Worm (Caenorhabditis elegans) whole organism, dauer: ENCODE measurements around the gene F32H5.4.

Source experiments
- unc-62 ChIP-seq: sonication (generic microtip); optimal IDR thresholded peaks from 2 replicates; lab custom pipeline; 2017; ENCODE audit warnings: missing biosample characterization, missing genetic modification reagents, missing genetic modification characterization

Gene F32H5.4

DNA sequence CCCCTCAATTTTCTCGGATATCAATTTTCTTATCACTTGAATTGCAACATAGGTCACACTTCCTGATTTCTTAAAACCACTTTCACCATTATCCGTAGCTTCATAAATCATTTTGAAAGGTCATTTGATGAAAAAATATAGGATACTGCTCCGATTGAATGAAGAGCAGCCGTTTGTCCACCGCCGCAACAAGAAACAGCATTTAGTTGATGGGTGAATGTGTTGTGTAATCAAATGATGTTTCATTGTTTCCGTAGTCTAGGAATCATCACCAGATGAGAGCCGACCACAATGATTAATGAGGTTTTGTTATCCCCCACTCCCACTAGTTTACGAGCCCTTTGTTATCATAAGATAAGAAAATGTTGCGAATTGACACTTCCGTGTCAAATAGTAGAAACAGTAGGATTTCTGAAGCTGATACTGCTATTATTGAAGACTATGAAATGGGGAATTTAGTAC, 14.5 kb upstream of the F32H5.4 start, which contains the start of gene twk-43:
TSS of gene twk-43 (plus strand) at position 412 of the 462 bp plus-strand sequence.
- TF ChIP-seq unc-62 (GFP tag; lab: Kevin White, UChicago): no peak

DNA sequence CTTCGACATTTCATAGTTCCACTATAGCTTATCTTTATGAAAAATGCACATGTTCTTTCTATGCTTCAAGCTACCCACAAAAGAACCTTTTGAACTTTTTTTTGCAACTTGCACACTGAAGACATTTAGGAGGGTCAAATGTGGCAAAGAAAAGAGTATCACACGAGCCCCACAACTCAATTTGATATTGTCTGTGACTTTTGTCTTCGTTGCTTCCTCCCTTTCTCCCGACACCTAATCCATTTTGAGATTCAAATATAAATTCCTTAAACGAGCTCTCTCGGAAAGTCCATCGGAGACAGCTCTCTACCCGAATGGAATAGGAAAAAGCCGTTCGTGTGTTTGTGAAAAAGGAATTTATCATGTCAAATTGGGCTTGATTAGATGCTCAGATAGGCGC, 10.1 kb upstream of the F32H5.4 start:
- no peak for TF ChIP-seq unc-62 (GFP tag; lab: Kevin White, UChicago)

DNA sequence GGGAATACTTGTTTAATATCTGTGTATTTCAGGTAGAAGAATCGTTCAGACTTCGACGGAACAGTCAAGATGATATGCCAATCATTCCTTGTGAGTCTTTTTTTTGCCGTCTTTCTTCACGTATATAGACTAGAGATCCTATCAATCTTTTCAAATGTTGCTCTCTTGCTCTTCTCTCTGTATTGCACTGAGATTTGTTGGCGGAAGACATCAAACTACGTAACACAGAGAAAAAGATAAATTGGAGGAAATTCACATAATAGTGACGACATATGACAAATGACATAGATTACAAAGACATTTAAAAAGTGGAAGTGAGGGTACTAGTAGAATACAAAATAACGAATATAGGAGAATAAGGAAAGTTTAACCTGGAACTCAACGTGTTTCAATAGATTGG, 8.6 kb upstream of the F32H5.4 start:
- no peak for TF ChIP-seq unc-62 (GFP tag; lab: Kevin White, UChicago)

DNA sequence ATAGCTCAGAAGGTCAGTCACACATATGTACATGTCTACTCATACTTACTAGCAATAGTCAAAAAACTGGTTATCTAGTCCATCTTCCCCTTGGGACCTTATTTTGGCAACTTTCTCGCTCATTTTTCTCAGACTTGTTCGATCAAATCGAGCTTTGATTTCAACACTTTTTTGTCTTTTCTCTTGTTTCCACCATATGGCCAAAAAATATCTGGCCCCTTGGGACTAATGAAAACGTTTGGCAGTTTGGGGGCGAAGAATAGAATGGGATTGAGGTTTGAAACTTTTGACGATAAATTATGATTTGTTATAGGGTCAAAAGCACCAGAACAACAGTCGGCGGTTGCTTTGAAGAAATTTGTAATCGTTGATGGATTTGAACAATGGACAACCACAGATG, 7.9 kb upstream of the F32H5.4 start:
- no peak for TF ChIP-seq unc-62 (GFP tag; lab: Kevin White, UChicago)

DNA sequence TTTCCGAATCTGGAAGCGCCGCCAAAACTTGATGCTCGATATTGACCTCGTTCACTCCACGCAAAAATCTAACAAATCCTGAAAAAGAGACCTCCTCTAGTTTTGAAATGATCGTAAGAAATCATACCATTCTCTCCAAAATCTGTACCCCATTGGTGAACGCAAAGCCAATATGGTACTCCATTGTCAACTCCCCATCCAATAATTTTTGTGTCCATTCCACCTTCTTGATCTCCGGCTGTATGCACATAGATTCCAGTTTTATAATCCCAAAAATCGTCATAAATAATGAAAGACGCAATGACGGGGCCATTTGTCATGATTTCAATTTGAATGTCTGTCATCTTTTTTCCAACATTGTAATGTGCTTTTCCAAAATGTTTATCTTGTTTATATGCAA, 4.1 kb upstream of the F32H5.4 start:
- no peak for TF ChIP-seq unc-62 (GFP tag; lab: Kevin White, UChicago)

DNA sequence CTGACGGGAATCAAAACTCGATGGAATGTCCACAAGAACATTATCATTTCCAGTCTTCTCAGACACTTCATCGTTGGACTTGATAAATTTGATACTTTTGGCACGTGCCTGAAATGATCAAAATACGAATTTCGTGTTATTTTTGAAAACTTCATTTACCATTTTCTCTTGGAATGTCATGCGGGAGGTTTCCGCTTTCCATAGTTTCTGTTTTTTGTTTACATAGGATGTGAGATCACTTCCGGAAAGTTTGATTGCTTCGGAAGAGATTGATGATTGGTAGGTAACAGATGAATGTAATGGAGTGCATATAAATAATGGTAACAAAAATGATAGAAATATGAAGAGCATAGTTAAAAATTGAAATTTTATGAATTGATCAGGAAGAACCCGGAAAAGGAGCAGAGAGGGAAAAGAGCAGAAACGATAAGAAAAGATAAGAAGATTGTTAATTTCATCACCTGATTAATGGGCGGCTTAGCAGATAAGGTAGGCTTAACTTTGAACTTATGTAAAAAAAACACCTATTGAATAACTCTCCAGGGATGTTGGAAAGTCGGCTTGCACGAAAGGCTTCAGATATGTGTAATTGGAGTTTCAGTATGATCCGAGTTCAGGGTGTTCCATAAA, 2.6 kb upstream of the F32H5.4 start, which contains the start of gene F32H5.1:
TSS of gene F32H5.1 (minus strand) at position 386 of the 630 bp plus-strand sequence.
- TF ChIP-seq unc-62 (GFP tag; lab: Kevin White, UChicago): no peak

DNA sequence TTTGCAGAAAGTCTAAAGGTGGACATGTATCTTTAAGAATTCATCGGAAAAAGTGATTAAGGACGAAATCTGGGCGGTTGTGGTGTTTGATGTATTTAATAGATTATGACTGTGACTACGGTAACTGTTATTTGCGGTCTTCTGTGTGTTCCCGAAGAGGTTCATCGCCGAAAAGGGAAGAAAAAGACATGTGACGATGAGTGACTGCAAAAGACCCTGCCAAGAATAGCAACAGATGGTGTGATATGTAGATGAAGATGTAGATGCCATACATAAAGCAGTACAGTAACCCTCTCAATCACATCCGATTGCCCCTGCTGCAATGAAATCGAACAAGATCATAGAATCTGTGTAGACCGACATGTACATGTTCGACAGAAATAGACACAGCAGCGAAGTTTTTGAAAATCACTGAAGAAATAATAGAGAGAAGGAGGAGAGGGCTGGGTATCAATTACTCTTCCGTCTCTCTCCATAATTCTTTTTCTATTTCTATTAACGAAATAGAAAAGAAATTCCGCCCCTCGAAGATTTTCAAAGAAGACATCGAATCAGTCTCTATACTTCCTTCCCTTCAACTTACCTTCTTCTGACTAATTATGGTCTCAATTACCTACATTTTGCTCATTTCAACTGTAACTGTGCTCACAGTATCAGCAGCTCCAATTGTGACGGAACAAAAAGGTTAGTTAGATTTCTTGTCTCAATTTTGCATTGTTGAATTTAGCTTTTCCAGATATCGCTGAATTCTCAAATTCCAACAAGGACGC, 1.3 kb upstream of the F32H5.4 start, which contains the start of gene F32H5.3:
TSS of gene F32H5.3 (plus strand) at position 513 of the 770 bp plus-strand sequence.
- TF ChIP-seq unc-62 (GFP tag; lab: Kevin White, UChicago): no peak

DNA sequence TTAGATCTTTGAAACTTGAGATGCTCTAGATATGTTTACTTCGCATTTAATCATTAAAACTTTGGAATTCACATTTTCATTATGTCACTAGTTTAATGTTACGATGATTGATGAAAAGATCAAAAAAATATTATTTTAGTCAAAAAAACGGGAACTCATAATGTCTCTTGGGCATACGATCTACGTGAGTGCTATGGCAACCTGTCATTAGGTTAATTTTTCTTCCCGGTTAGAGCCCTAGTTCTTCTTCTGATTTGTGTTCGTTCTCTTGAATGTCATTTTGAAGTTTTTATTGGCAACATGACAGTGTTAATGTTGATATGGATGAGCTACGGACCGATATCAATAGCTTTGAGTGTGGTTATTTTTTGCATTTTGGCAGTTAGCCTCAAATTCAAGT, 3.1 kb downstream of the F32H5.4 start, which contains the start of gene srg-46:
TSS of gene srg-46 (plus strand) at position 301 of the 400 bp plus-strand sequence.
- TF ChIP-seq unc-62 (GFP tag; lab: Kevin White, UChicago): no peak

DNA sequence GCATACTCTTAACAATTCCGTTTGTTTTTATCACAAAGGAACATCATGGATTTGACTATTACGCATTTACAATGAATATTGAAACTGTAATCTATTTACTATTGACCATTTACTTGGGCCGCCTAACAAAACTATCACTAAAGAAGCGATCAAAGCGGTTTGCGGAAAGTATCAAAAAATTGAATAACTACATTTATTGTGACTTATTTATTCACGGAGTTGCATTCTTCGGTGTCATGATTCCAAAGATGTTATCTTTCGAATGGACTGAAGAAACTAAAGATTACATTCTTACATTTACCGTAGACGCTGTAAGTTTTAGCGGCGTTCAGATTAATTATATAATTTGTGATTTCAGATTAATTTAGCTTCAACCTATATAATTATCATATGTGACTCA, 3.9 kb downstream of the F32H5.4 start:
- no peak for TF ChIP-seq unc-62 (GFP tag; lab: Kevin White, UChicago)

DNA sequence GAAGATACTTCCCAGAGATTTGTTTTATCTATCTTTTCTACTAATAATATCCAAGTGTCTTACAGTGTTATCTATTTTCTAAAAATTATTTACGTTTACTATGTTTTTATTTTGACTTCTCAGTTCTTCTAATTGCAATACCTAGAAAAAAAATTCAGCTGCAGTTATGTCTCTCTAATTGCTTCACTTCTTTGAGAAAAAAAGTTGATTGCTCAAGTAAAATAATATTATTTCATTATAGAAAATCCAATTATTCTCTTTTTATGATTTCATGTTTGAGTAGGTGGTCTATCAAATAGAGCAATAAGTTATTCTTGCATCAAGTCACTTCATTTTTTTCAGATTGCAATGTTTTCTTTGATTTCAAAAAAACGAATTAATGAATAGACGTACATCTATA, 6.1 kb downstream of the F32H5.4 start:
- no peak for TF ChIP-seq unc-62 (GFP tag; lab: Kevin White, UChicago)

DNA sequence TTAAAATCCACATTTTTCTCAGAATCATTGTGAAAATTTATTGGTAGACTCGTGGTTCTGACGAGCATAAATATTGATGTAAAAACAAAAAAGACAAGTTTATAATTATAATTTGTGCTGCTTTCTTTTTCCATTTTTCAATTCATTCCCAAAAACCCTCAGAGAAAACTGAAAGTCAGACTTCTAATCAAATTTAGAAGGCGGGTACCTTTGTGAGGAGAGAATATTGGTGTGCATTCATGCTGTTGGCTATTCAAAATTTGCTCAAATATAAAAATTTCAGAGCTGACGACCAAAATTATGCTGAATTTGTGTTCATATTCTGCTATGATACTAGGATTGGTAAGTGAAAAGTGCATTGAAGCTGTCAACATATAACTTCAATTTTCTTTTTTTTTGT, 6.7 kb downstream of the F32H5.4 start, which contains the start of gene srx-125:
TSS of gene srx-125 (plus strand) at position 301 of the 400 bp plus-strand sequence.
- TF ChIP-seq unc-62 (GFP tag; lab: Kevin White, UChicago): no peak

DNA sequence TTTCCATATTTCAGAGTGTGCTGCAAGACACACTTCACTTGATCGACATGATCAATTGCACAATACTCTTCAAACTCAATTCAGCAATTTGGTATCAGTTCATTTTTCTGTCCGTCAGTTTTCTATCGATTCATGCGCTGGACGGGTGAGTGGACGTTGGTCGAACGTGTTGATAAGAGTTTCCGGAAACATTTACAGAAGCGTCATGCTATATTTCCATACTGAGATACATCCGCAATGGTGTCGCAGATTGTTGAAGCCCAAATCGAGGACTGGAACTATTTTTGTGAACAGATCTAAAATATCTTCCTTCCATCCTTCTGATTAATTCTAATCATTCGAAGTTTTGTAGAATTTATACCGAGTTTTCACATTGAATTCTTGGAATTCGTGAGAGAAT, 9.3 kb downstream of the F32H5.4 start:
- no peak for TF ChIP-seq unc-62 (GFP tag; lab: Kevin White, UChicago)

DNA sequence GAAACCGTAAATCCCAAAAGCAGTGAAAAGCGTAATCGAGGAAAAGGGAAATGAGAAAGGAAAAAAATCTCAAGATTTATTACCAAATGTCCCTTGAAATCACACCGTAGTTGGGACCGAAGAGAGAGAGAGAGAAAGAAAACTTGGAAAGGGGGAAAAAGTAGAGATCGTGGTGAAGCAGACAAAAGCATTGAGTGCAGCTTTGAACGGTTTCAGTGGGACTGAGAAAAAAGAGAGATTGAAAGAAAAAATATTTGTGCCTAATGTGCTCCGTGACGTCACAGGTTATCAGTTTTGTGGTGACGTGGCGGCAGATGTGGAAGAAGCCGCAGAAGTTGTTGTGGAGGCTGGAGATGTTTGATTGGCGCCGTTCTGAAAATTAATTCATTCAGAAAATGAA, 9.9 kb downstream of the F32H5.4 start:
- no peak for TF ChIP-seq unc-62 (GFP tag; lab: Kevin White, UChicago)

DNA sequence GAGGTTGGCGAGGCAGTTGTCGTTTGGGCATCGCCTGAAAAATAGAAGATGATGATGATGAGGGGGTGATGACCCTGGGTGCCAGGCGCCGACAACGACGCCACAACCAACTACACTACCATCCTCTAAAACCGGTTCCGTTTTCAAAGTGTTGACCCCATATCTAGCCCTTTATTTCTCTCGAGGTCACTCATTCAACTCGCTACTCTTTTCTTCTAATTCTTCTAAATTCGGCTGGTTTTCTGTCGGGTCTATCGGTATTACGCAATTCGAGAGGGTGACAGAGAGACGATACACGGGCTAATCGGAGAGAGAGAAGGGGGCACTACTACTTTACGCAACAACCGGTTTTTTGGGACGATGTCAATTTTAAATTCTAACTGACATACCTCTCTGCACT, 11.0 kb downstream of the F32H5.4 start:
- no peak for TF ChIP-seq unc-62 (GFP tag; lab: Kevin White, UChicago)

DNA sequence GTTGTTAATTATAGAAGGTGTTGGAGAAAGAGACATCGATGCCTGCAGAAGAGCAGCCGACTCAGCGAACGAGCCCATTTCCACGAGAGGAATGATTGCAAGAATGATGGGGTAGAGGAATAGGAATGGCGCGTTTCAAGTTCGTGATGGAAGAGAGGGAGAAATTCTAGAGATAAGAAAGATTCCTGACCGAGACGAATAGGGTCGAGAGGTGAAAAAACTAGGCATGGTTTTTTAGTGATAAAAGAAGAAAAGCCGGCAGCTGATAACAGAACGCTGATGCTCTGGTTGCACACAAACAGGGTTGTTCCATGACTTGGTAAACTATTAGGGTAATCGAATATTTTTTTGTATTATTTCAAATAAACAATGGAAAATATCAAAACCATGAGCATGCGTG, 12.5 kb downstream of the F32H5.4 start:
- no peak for TF ChIP-seq unc-62 (GFP tag; lab: Kevin White, UChicago)

DNA sequence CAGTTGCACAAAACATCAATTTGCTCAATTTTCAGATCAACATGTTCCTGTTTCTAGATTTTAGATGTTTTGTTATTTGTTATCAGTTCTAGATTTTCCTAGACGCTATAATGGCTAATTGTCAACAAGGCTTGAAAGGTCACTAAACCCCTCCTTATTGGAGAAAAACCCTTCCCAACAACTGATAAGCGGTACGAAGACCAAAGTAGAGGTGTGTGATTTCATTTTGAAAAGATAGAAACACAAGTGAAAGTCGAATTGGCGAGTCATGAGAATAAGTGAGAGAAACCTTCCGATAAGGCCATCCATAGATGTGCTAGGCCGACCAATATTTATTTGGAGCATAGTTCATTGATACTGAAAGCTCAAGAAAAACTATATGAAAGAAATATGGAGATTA, 13.3 kb downstream of the F32H5.4 start:
- no peak for TF ChIP-seq unc-62 (GFP tag; lab: Kevin White, UChicago)
